Worm (Caenorhabditis elegans): ENCODE measurements around the gene agt-2.

DNA sequence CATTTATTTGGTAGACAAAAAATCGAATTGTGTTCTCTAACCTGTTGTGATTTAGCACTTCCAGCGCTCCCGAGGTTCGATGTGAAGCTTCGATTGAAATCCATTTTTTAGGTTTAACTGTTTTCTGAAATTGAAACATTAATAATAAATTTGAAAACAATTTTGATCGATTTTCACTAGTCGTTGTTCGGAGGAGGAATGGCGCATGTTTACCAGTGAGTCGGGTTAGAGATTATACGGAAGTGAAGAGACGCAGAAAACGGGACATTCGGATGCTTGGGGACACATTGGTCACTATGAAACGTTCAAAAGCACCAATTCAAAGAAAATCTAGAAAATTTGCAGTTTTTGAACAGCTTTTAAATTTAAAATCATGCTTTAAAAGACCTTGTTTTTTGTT lies 25.2 kb upstream of the agt-2 start, which contains the start of gene fbxl-3:
- no peak for TF ChIP-seq egl-13 (tag; optimal IDR thresholded peaks at IDR 0.05)
- TF ChIP-seq nhr-237 (tag; optimal IDR thresholded peaks at IDR 0.05), result no peak
- no peak for TF ChIP-seq ama-1 (optimal IDR thresholded peaks at IDR 0.05)
- TF ChIP-seq elt-2 (tag; optimal IDR thresholded peaks at IDR 0.05), result no peak
- no peak for TF ChIP-seq mab-9 (GFP tag; IDR thresholded peaks at IDR 0.05)
- TF ChIP-seq unc-86 (tag; optimal IDR thresholded peaks at IDR 0.05), result no peak
- TF ChIP-seq dpl-1 (GFP tag; optimal IDR thresholded peaks at IDR 0.05), result no peak
- TF ChIP-seq lsy-2 (tag; optimal IDR thresholded peaks at IDR 0.05), result no peak
- TF ChIP-seq lin-15B (tag; optimal IDR thresholded peaks at IDR 0.05), result no peak
- no peak for TF ChIP-seq mef-2 (tag; optimal IDR thresholded peaks at IDR 0.05)
